Fruit fly (Drosophila melanogaster) whole organism, prepupa: ENCODE data around the gene beta-PheRS.

Experiments
- CG34406 ChIP-seq: fragments of 200-800 bp; sonication (Bioruptor generic); optimal IDR thresholded peaks from 3 replicates; lab custom pipeline; 2016; ENCODE audit warnings: missing biosample characterization, missing genetic modification characterization
- CG6276 ChIP-seq: fragments of 200-800 bp; sonication (Bioruptor generic); optimal IDR thresholded peaks from 2 replicates; lab custom pipeline; 2017; ENCODE audit warnings: missing biosample characterization, mild to moderate bottlenecking, missing genetic modification characterization

- TF ChIP-seq CG34406 (no peak), CG6276 (no peak)
These were observed 30.9 kb downstream of the beta-PheRS start, which contains the start of gene twin for dm6 chr3R:24221334-24222302.
